Fruit fly (Drosophila melanogaster) whole organism, embryonic: Measurements from ENCODE around the gene rngo.

Experiments used
- BEAF-32 ChIP-seq: fragments of 200-800 bp; sonication (Bioruptor generic); optimal IDR thresholded peaks from 3 replicates; lab custom pipeline; 2017; ENCODE audit warnings: missing biosample characterization, missing genetic modification characterization, mild to moderate bottlenecking, moderate library complexity, missing genetic modification reagents
- CG10431 ChIP-seq: fragments of 200-800 bp; sonication (Bioruptor generic); optimal IDR thresholded peaks from 3 replicates; lab custom pipeline; 2018; ENCODE audit warnings: missing biosample characterization, mild to moderate bottlenecking, missing genetic modification characterization
- CG11695 ChIP-seq: fragments of 200-800 bp; sonication (Bioruptor generic); IDR thresholded peaks from 3 replicates; pipeline ENCODE4 v1.3.6; 2022; ENCODE audit warnings: missing biosample characterization, missing genetic modification characterization
- CG11723 ChIP-seq: fragments of 200-800 bp; sonication (Bioruptor generic); optimal IDR thresholded peaks from 2 replicates; lab custom pipeline; 2017; ENCODE audit warnings: missing biosample characterization, mild to moderate bottlenecking, missing genetic modification characterization
- CG12236 ChIP-seq: fragments of 200-800 bp; sonication (Bioruptor generic); optimal IDR thresholded peaks from 2 replicates; lab custom pipeline; 2016; ENCODE audit warnings: missing biosample characterization, missing genetic modification characterization
- CG13624 ChIP-seq: fragments of 200-800 bp; sonication (Bioruptor generic); optimal IDR thresholded peaks from 2 replicates; lab custom pipeline; 2016; ENCODE audit warnings: missing biosample characterization, missing genetic modification characterization
- CG15514 ChIP-seq: fragments of 200-800 bp; sonication (Bioruptor generic); optimal IDR thresholded peaks from 3 replicates; lab custom pipeline; 2017; ENCODE audit warnings: missing biosample characterization, missing genetic modification characterization, mild to moderate bottlenecking, moderate library complexity, missing genetic modification reagents
- CG15696 ChIP-seq: fragments of 200-800 bp; sonication (Bioruptor generic); optimal IDR thresholded peaks from 2 replicates; lab custom pipeline; 2019; ENCODE audit warnings: missing biosample characterization, mild to moderate bottlenecking, missing genetic modification characterization, moderate library complexity
- CG17328 ChIP-seq: fragments of 200-800 bp; sonication (Bioruptor generic); IDR thresholded peaks from 2 replicates; pipeline ENCODE4 v1.3.6; 2022; ENCODE audit warnings: missing biosample characterization, missing genetic modification characterization
- CG17912 ChIP-seq: fragments of 200-800 bp; sonication (Bioruptor generic); optimal IDR thresholded peaks from 2 replicates; lab custom pipeline; 2018; ENCODE audit warnings: missing biosample characterization, mild to moderate bottlenecking, missing genetic modification characterization
- CG18599 ChIP-seq: fragments of 200-800 bp; sonication (Bioruptor generic); optimal IDR thresholded peaks from 3 replicates; lab custom pipeline; 2017; ENCODE audit warnings: missing biosample characterization, missing genetic modification characterization, mild to moderate bottlenecking, moderate library complexity, missing genetic modification reagents
- CG18764 ChIP-seq: fragments of 200-800 bp; sonication (Bioruptor generic); optimal IDR thresholded peaks from 3 replicates; lab custom pipeline; 2016; ENCODE audit warnings: missing biosample characterization, missing genetic modification characterization
- CG3407 ChIP-seq: fragments of 200-800 bp; sonication (Bioruptor generic); optimal IDR thresholded peaks from 2 replicates; lab custom pipeline; 2018; ENCODE audit warnings: missing biosample characterization, mild to moderate bottlenecking, missing genetic modification characterization
- CG34422 ChIP-seq: fragments of 200-800 bp; sonication (Bioruptor generic); IDR thresholded peaks from 3 replicates; pipeline ENCODE4 v1.3.6; 2022; ENCODE audit warnings: missing biosample characterization, missing genetic modification characterization
- CG4328 ChIP-seq: fragments of 200-800 bp; sonication (Bioruptor generic); optimal IDR thresholded peaks from 3 replicates; lab custom pipeline; 2017; ENCODE audit warnings: missing biosample characterization, missing genetic modification reagents, missing genetic modification characterization
- CG4360 ChIP-seq: fragments of 200-800 bp; sonication (Bioruptor generic); IDR thresholded peaks from 2 replicates; pipeline ENCODE4 v1.3.6; 2022; ENCODE audit warnings: missing biosample characterization, missing genetic modification characterization
- CG6175 ChIP-seq: fragments of 200-800 bp; sonication (Bioruptor generic); IDR thresholded peaks from 3 replicates; pipeline ENCODE4 v1.3.6; 2022; ENCODE audit warnings: missing biosample characterization, missing genetic modification characterization
- CG6765 ChIP-seq: fragments of 200-800 bp; sonication (Bioruptor generic); optimal IDR thresholded peaks from 3 replicates; lab custom pipeline; 2017; ENCODE audit warnings: missing biosample characterization, mild to moderate bottlenecking, missing genetic modification characterization
- CG7786 ChIP-seq: fragments of 200-800 bp; sonication (Bioruptor generic); optimal IDR thresholded peaks from 2 replicates; lab custom pipeline; 2016; ENCODE audit warnings: missing biosample characterization, missing genetic modification characterization
- CG7928 ChIP-seq: fragments of 200-800 bp; sonication (Bioruptor generic); optimal IDR thresholded peaks from 2 replicates; lab custom pipeline; 2017; ENCODE audit warnings: missing biosample characterization, mild to moderate bottlenecking, missing genetic modification characterization
- CG8944 ChIP-seq: fragments of 200-800 bp; sonication (Bioruptor generic); optimal IDR thresholded peaks from 3 replicates; lab custom pipeline; 2016; ENCODE audit warnings: missing biosample characterization, missing genetic modification characterization
- CHES-1-like ChIP-seq: fragments of 200-800 bp; sonication (Bioruptor generic); optimal IDR thresholded peaks from 2 replicates; lab custom pipeline; 2016; ENCODE audit warnings: missing biosample characterization, missing genetic modification characterization
- Dip2 ChIP-seq: fragments of 200-800 bp; sonication (Bioruptor generic); IDR thresholded peaks from 2 replicates; pipeline ENCODE4 v1.3.6; 2022; ENCODE audit warnings: missing biosample characterization, missing genetic modification characterization
- ERR ChIP-seq: fragments of 200-800 bp; sonication (Bioruptor generic); optimal IDR thresholded peaks from 2 replicates; lab custom pipeline; 2016; ENCODE audit warnings: missing biosample characterization, missing genetic modification characterization
- Eip74EF ChIP-seq, 2 experiments: fragments of 200-800 bp in 1 of 2; fragments of >200 bp in 1 of 2; sonication (Bioruptor generic) in 1 of 2; optimal IDR thresholded peaks; 2 replicates each; lab custom pipeline; 2017 to 2019; ENCODE audit warnings: missing biosample characterization in 2 of 2, missing genetic modification characterization in 2 of 2, mild to moderate bottlenecking in 1 of 2, moderate library complexity in 1 of 2
- Ets97D ChIP-seq: fragments of 200-800 bp; sonication (Bioruptor generic); optimal IDR thresholded peaks from 3 replicates; lab custom pipeline; 2016; ENCODE audit warnings: missing biosample characterization, missing genetic modification characterization
- Mad ChIP-seq: fragments of 200-800 bp; sonication (Bioruptor generic); optimal IDR thresholded peaks from 2 replicates; lab custom pipeline; 2016; ENCODE audit warnings: missing biosample characterization, missing genetic modification characterization
- Xbp1 ChIP-seq: fragments of 200-800 bp; sonication (Bioruptor generic); optimal IDR thresholded peaks from 3 replicates; lab custom pipeline; 2016; ENCODE audit warnings: missing biosample characterization, mild to moderate bottlenecking, missing genetic modification characterization
- ase ChIP-seq: fragments of 200-800 bp; sonication (Bioruptor generic); IDR thresholded peaks from 3 replicates; pipeline ENCODE4 v1.3.6; 2022; ENCODE audit warnings: missing biosample characterization, missing genetic modification characterization
- ash1 ChIP-seq: fragments of 200-800 bp; sonication (Bioruptor generic); optimal IDR thresholded peaks from 2 replicates; lab custom pipeline; 2018; ENCODE audit warnings: missing biosample characterization, mild to moderate bottlenecking, missing genetic modification characterization
- caup ChIP-seq: fragments of 200-800 bp; sonication (Bioruptor generic); optimal IDR thresholded peaks from 3 replicates; lab custom pipeline; 2017; ENCODE audit warnings: missing biosample characterization, mild to moderate bottlenecking, missing genetic modification characterization, moderate library complexity; ENCODE audit not compliant: severe bottlenecking
- chinmo ChIP-seq: fragments of 200-800 bp; sonication (Bioruptor generic); IDR thresholded peaks from 4 replicates; pipeline ENCODE4 v1.3.6; 2022; ENCODE audit warnings: missing biosample characterization, missing genetic modification characterization; ENCODE audit not compliant: partially characterized antibody
- chn ChIP-seq: fragments of 200-800 bp; sonication (Bioruptor generic); optimal IDR thresholded peaks from 2 replicates; lab custom pipeline; 2016; ENCODE audit warnings: missing biosample characterization, missing genetic modification characterization
- crp ChIP-seq, 2 experiments: fragments of 200-800 bp; sonication (Bioruptor generic); optimal IDR thresholded peaks; 2 replicates in 1 of 2; 3 replicates in 1 of 2; lab custom pipeline; 2017; ENCODE audit warnings: missing biosample characterization in 2 of 2, missing genetic modification characterization in 2 of 2, mild to moderate bottlenecking in 1 of 2, moderate library complexity in 1 of 2
- dpn ChIP-seq, 2 experiments: fragments of 200-800 bp; sonication (Bioruptor generic); optimal IDR thresholded peaks; 3 replicates each; lab custom pipeline; 2016; ENCODE audit warnings: missing biosample characterization in 2 of 2, missing genetic modification characterization in 2 of 2
- eyg ChIP-seq: fragments of 200-800 bp; sonication (Bioruptor generic); optimal IDR thresholded peaks from 3 replicates; lab custom pipeline; 2016; ENCODE audit warnings: missing biosample characterization, missing genetic modification characterization
- insv ChIP-seq, 2 experiments: fragments of 200-800 bp; sonication (Bioruptor generic); optimal IDR thresholded peaks; 3 replicates each; lab custom pipeline; 2016 to 2018; ENCODE audit warnings: missing biosample characterization in 2 of 2, missing genetic modification characterization in 2 of 2
- jumu ChIP-seq: fragments of 200-800 bp; sonication (Bioruptor generic); optimal IDR thresholded peaks from 3 replicates; lab custom pipeline; 2016; ENCODE audit warnings: missing biosample characterization, missing genetic modification characterization
- knrl ChIP-seq: fragments of 200-800 bp; sonication (Bioruptor generic); IDR thresholded peaks from 3 replicates; pipeline ENCODE4 v1.3.6; 2022; ENCODE audit warnings: missing biosample characterization, missing genetic modification characterization; ENCODE audit not compliant: partially characterized antibody
- mam ChIP-seq: fragments of 200-800 bp; sonication (Bioruptor generic); optimal IDR thresholded peaks from 3 replicates; lab custom pipeline; 2016; ENCODE audit warnings: missing biosample characterization, missing genetic modification characterization
- org-1 ChIP-seq: fragments of 200-800 bp; sonication (Bioruptor generic); optimal IDR thresholded peaks from 2 replicates; lab custom pipeline; 2017; ENCODE audit warnings: missing biosample characterization, missing genetic modification characterization
- prd ChIP-seq, 3 experiments: fragments of >200 bp in 2 of 3; fragments of 200-800 bp in 1 of 3; sonication (Bioruptor generic) in 1 of 3; optimal IDR thresholded peaks in 2 of 3; IDR thresholded peaks in 1 of 3; 2 replicates in 2 of 3; 3 replicates in 1 of 3; pipeline versions ENCODE4 v1.3.6 to Lab custom; 2017 to 2022; ENCODE audit warnings: missing biosample characterization in 1 of 3, missing genetic modification characterization in 1 of 3
- stc ChIP-seq: fragments of 200-800 bp; sonication (Bioruptor generic); IDR thresholded peaks from 2 replicates; pipeline ENCODE4 v1.3.6; 2022; ENCODE audit warnings: missing biosample characterization, missing genetic modification characterization
- stwl ChIP-seq: fragments of 200-800 bp; sonication (Bioruptor generic); optimal IDR thresholded peaks from 3 replicates; lab custom pipeline; 2018; ENCODE audit warnings: missing biosample characterization, mild to moderate bottlenecking, missing genetic modification characterization, moderate library complexity
- unpg ChIP-seq: fragments of 200-800 bp; sonication (Bioruptor generic); optimal IDR thresholded peaks from 3 replicates; lab custom pipeline; 2018; ENCODE audit warnings: missing biosample characterization, mild to moderate bottlenecking, missing genetic modification characterization, moderate library complexity
- vvl ChIP-seq: fragments of 200-800 bp; sonication (Bioruptor generic); IDR thresholded peaks from 2 replicates; pipeline ENCODE4 v1.3.6; 2022; ENCODE audit warnings: missing biosample characterization, missing genetic modification characterization
- wdn ChIP-seq: fragments of 200-800 bp; sonication (Bioruptor generic); IDR thresholded peaks from 2 replicates; pipeline ENCODE4 v1.3.6; 2022; ENCODE audit warnings: missing biosample characterization, missing genetic modification characterization
- wek ChIP-seq: fragments of 200-800 bp; sonication (Bioruptor generic); optimal IDR thresholded peaks from 3 replicates; lab custom pipeline; 2018; ENCODE audit warnings: missing biosample characterization, mild to moderate bottlenecking, missing genetic modification characterization, moderate library complexity

The rngo gene

dm6 chrX:16422466-16423124, 18.6 kb upstream of the rngo start, which contains the start of gene hang (continued):
- peak; percentile 38 for TF ChIP-seq CG17328 (GFP tag; lab: Robert Waterston, UW)
- no peak for TF ChIP-seq chn
- peak; percentile 60 for TF ChIP-seq ash1 (GFP tag; lab: Kevin White, UChicago)
- TF ChIP-seq knrl (GFP tag; lab: Robert Waterston, UW) = peak; percentile 80
- TF ChIP-seq prd (optimal IDR thresholded peaks at IDR 0.05; lab: Kevin White, UChicago) = no peak
- peak; percentile 38; the same call in 2 of the 3 replicates for TF ChIP-seq prd (GFP tag; IDR thresholded peaks at IDR 0.05; lab: Robert Waterston, UW)
- peak; percentile 23 for TF ChIP-seq Xbp1 (GFP tag; lab: Kevin White, UChicago)
- peak; percentile 66 for TF ChIP-seq vvl (GFP tag; lab: Robert Waterston, UW)
- TF ChIP-seq Dip2 (GFP tag; lab: Robert Waterston, UW) = no peak
- TF ChIP-seq mam = peak; percentile 34
- TF ChIP-seq insv (GFP tag; optimal IDR thresholded peaks at IDR 0.05; lab: Kevin White, UChicago) = peak in 1 of 2 experiments; percentile 75
- no peak for TF ChIP-seq crp (GFP tag; optimal IDR thresholded peaks at IDR 0.05; lab: Kevin White, UChicago)
- TF ChIP-seq CG11723 (GFP tag; lab: Kevin White, UChicago) = no peak
- TF ChIP-seq BEAF-32 (GFP tag; lab: Kevin White, UChicago) = peak; percentile 90
- peak; percentile 83 for TF ChIP-seq Ets97D
- TF ChIP-seq stc = peak; percentile 37; the same call in 1 of the 2 replicates
- peak in 1 of 2 experiments; percentile 43 for TF ChIP-seq Eip74EF (GFP tag; optimal IDR thresholded peaks at IDR 0.05; lab: Kevin White, UChicago)
- TF ChIP-seq CG15696 (tag; lab: Kevin White, UChicago) = no peak
- TF ChIP-seq dpn (GFP tag; optimal IDR thresholded peaks at IDR 0.05; lab: Kevin White, UChicago) = peak; percentile 28 to 36
- TF ChIP-seq CG18599 (GFP tag; lab: Kevin White, UChicago) = peak; percentile 65
- TF ChIP-seq ase (GFP tag; lab: Robert Waterston, UW) = no peak
- no peak for TF ChIP-seq CG18764 (GFP tag; lab: Kevin White, UChicago)
- peak; percentile 58 for TF ChIP-seq caup (GFP tag; lab: Kevin White, UChicago)
- TF ChIP-seq CG15514 (GFP tag; lab: Kevin White, UChicago) = peak; percentile 82
- TF ChIP-seq CG7928 (GFP tag; lab: Kevin White, UChicago) = peak; percentile 25
- no peak for TF ChIP-seq CG4360 (GFP tag; lab: Robert Waterston, UW)
- no peak for TF ChIP-seq CG7786 (GFP tag; lab: Kevin White, UChicago)
- peak; percentile 2 for TF ChIP-seq org-1
- TF ChIP-seq CG4328 (GFP tag; lab: Kevin White, UChicago) = no peak
- TF ChIP-seq chinmo = peak; percentile 42; the same call in 1 of the 4 replicates
- peak; percentile 64 for TF ChIP-seq CG6765 (GFP tag; lab: Kevin White, UChicago)
- TF ChIP-seq CG17912 (GFP tag; lab: Kevin White, UChicago) = no peak
- TF ChIP-seq CHES-1-like (GFP tag; lab: Kevin White, UChicago) = peak; percentile 51
- peak; percentile 0 for TF ChIP-seq jumu (GFP tag; lab: Kevin White, UChicago)
- TF ChIP-seq CG13624 (GFP tag; lab: Kevin White, UChicago) = peak; percentile 29
- TF ChIP-seq ERR (GFP tag; lab: Kevin White, UChicago) = peak; percentile 22
- peak; percentile 39 for TF ChIP-seq unpg (GFP tag; lab: Kevin White, UChicago)
- peak; percentile 31 for TF ChIP-seq stwl (tag; lab: Kevin White, UChicago)
- TF ChIP-seq wdn (GFP tag; lab: Robert Waterston, UW) = 0 out of 2 replicates have a peak, but pooled peaks have one; percentile 30
- no peak for TF ChIP-seq CG8944 (GFP tag; lab: Kevin White, UChicago)
- TF ChIP-seq CG12236 = no peak
- TF ChIP-seq Mad (GFP tag; lab: Kevin White, UChicago) = peak; percentile 41
- TF ChIP-seq CG11695 = 0 out of 3 replicates have a peak, but pooled peaks have one; percentile 15
- peak; percentile 41 for TF ChIP-seq CG10431 (GFP tag; lab: Kevin White, UChicago)
- TF ChIP-seq eyg (GFP tag; lab: Kevin White, UChicago) = peak; percentile 37
- TF ChIP-seq CG34422 (GFP tag; lab: Robert Waterston, UW) = 0 out of 3 replicates have a peak, but pooled peaks have one; percentile 41
- peak; percentile 24 for TF ChIP-seq CG3407 (GFP tag; lab: Kevin White, UChicago)
- peak; percentile 5 for TF ChIP-seq wek
- 0 out of 3 replicates have a peak, but pooled peaks have one; percentile 8 for TF ChIP-seq CG6175 (GFP tag; lab: Robert Waterston, UW)
